Fruit fly (Drosophila melanogaster) whole organism, prepupa: ENCODE measurements around the gene Klp98A.

Experiments used
- Blimp-1 ChIP-seq: fragments of 200-800 bp; sonication (Bioruptor generic); optimal IDR thresholded peaks from 3 replicates; lab custom pipeline; 2017; ENCODE audit warnings: missing biosample characterization, missing genetic modification characterization, mild to moderate bottlenecking, moderate library complexity, missing genetic modification reagents
- CG10669 ChIP-seq: fragments of 200-800 bp; sonication (Bioruptor generic); optimal IDR thresholded peaks from 3 replicates; lab custom pipeline; 2018; ENCODE audit warnings: missing biosample characterization, mild to moderate bottlenecking, missing genetic modification characterization, moderate library complexity
- CG11294 ChIP-seq: fragments of 200-800 bp; sonication (Bioruptor generic); IDR thresholded peaks from 2 replicates; pipeline ENCODE4 v1.3.6; 2022; ENCODE audit warnings: missing biosample characterization, missing genetic modification characterization
- CG11902 ChIP-seq: fragments of 200-800 bp; sonication (Bioruptor generic); optimal IDR thresholded peaks from 3 replicates; lab custom pipeline; 2016; ENCODE audit warnings: missing biosample characterization, missing genetic modification characterization
- CG15336 ChIP-seq: fragments of 200-800 bp; sonication (Bioruptor generic); IDR thresholded peaks from 2 replicates; pipeline ENCODE4 v1.3.6; 2022; ENCODE audit warnings: missing biosample characterization, missing genetic modification characterization
- CG31627 ChIP-seq: fragments of 200-800 bp; sonication (Bioruptor generic); optimal IDR thresholded peaks from 3 replicates; lab custom pipeline; 2016; ENCODE audit warnings: missing biosample characterization, missing genetic modification characterization
- CG32006 ChIP-seq: fragments of 200-800 bp; sonication (Bioruptor generic); optimal IDR thresholded peaks from 3 replicates; lab custom pipeline; 2017; ENCODE audit warnings: missing biosample characterization, mild to moderate bottlenecking, missing genetic modification characterization
- CG34406 ChIP-seq: fragments of 200-800 bp; sonication (Bioruptor generic); optimal IDR thresholded peaks from 3 replicates; lab custom pipeline; 2016; ENCODE audit warnings: missing biosample characterization, missing genetic modification characterization
- CG3919 ChIP-seq: fragments of 200-800 bp; sonication (Bioruptor generic); optimal IDR thresholded peaks from 3 replicates; lab custom pipeline; 2016; ENCODE audit warnings: missing biosample characterization, missing genetic modification characterization
- CG6163 ChIP-seq: fragments of 200-800 bp; sonication (Bioruptor generic); IDR thresholded peaks from 3 replicates; pipeline ENCODE4 v1.3.6; 2022; ENCODE audit warnings: missing biosample characterization, missing genetic modification characterization
- CG6276 ChIP-seq: fragments of 200-800 bp; sonication (Bioruptor generic); optimal IDR thresholded peaks from 2 replicates; lab custom pipeline; 2017; ENCODE audit warnings: missing biosample characterization, mild to moderate bottlenecking, missing genetic modification characterization
- CG6792 ChIP-seq: fragments of 200-800 bp; sonication (Bioruptor generic); optimal IDR thresholded peaks from 3 replicates; lab custom pipeline; 2016; ENCODE audit warnings: missing biosample characterization, missing genetic modification characterization
- CG6808 ChIP-seq: fragments of 200-800 bp; sonication (Bioruptor generic); optimal IDR thresholded peaks from 3 replicates; lab custom pipeline; 2017; ENCODE audit warnings: missing biosample characterization, missing genetic modification characterization, mild to moderate bottlenecking, moderate library complexity, missing genetic modification reagents
- CG6854 ChIP-seq: fragments of 200-800 bp; sonication (Bioruptor generic); optimal IDR thresholded peaks from 2 replicates; lab custom pipeline; 2017; ENCODE audit warnings: missing biosample characterization, mild to moderate bottlenecking, missing genetic modification characterization
- CG8119 ChIP-seq: fragments of 200-800 bp; sonication (Bioruptor generic); IDR thresholded peaks from 3 replicates; pipeline ENCODE4 v1.3.6; 2022; ENCODE audit warnings: missing biosample characterization, missing genetic modification characterization
- CG8319 ChIP-seq: fragments of 200-800 bp; sonication (Bioruptor generic); optimal IDR thresholded peaks from 3 replicates; lab custom pipeline; 2016; ENCODE audit warnings: missing biosample characterization, missing genetic modification characterization
- CG8632 ChIP-seq: fragments of 200-800 bp; sonication (Bioruptor generic); optimal IDR thresholded peaks from 3 replicates; lab custom pipeline; 2016; ENCODE audit warnings: missing biosample characterization, missing genetic modification characterization
- Eip75B ChIP-seq: fragments of 200-800 bp; sonication (Bioruptor generic); optimal IDR thresholded peaks from 3 replicates; lab custom pipeline; 2016; ENCODE audit warnings: missing biosample characterization, missing genetic modification characterization
- Eip78C ChIP-seq: fragments of 200-800 bp; sonication (Bioruptor generic); peaks from one replicate; lab custom pipeline; 2016; ENCODE audit warnings: missing biosample characterization, missing genetic modification characterization
- Eip93F ChIP-seq: fragments of 200-800 bp; sonication (Bioruptor generic); optimal IDR thresholded peaks from 2 replicates; lab custom pipeline; 2016; ENCODE audit warnings: missing biosample characterization, mild to moderate bottlenecking, missing genetic modification characterization
- Gug ChIP-seq: fragments of 200-800 bp; sonication (Bioruptor generic); IDR thresholded peaks from 2 replicates; pipeline ENCODE4 v1.3.6; 2022; ENCODE audit warnings: missing biosample characterization, missing genetic modification characterization
- Hr4 ChIP-seq: fragments of 200-800 bp; sonication (Bioruptor generic); optimal IDR thresholded peaks from 3 replicates; lab custom pipeline; 2016; ENCODE audit warnings: missing biosample characterization, missing genetic modification characterization
- OdsH ChIP-seq: fragments of 200-800 bp; sonication (Bioruptor generic); optimal IDR thresholded peaks from 3 replicates; lab custom pipeline; 2016; ENCODE audit warnings: missing biosample characterization, missing genetic modification characterization
- Smox ChIP-seq: fragments of 200-800 bp; sonication (Bioruptor generic); optimal IDR thresholded peaks from 3 replicates; lab custom pipeline; 2016; ENCODE audit warnings: missing biosample characterization, missing genetic modification characterization
- Sox102F ChIP-seq: fragments of 200-800 bp; sonication (Bioruptor generic); optimal IDR thresholded peaks from 2 replicates; lab custom pipeline; 2016; ENCODE audit warnings: missing biosample characterization, mild to moderate bottlenecking, missing genetic modification characterization
- Sox14 ChIP-seq: fragments of 200-800 bp; sonication (Bioruptor generic); optimal IDR thresholded peaks from 3 replicates; lab custom pipeline; 2016; ENCODE audit warnings: missing biosample characterization, missing genetic modification characterization
- Sox15 ChIP-seq: fragments of 200-800 bp; sonication (Bioruptor generic); optimal IDR thresholded peaks from 3 replicates; lab custom pipeline; 2016; ENCODE audit warnings: missing biosample characterization, missing genetic modification characterization
- achi ChIP-seq: fragments of 200-800 bp; sonication (Bioruptor generic); optimal IDR thresholded peaks from 3 replicates; lab custom pipeline; 2016; ENCODE audit warnings: missing biosample characterization, missing genetic modification characterization
- eg ChIP-seq: fragments of 200-800 bp; sonication (Bioruptor generic); IDR thresholded peaks from 3 replicates; pipeline ENCODE4 v1.3.6; 2022; ENCODE audit warnings: missing biosample characterization, missing genetic modification characterization
- fd85E ChIP-seq: fragments of 200-800 bp; sonication (Bioruptor generic); optimal IDR thresholded peaks from 3 replicates; lab custom pipeline; 2016; ENCODE audit warnings: missing biosample characterization, missing genetic modification characterization
- net ChIP-seq: fragments of 200-800 bp; sonication (Bioruptor generic); optimal IDR thresholded peaks from 3 replicates; lab custom pipeline; 2016; ENCODE audit warnings: missing biosample characterization, missing genetic modification characterization
- pdm3 ChIP-seq: fragments of 200-800 bp; sonication (Bioruptor generic); optimal IDR thresholded peaks from 3 replicates; lab custom pipeline; 2016; ENCODE audit warnings: missing biosample characterization, missing genetic modification characterization
- svp ChIP-seq: fragments of 200-800 bp; sonication (Bioruptor generic); peaks from one replicate; lab custom pipeline; 2016; ENCODE audit warnings: missing biosample characterization, missing genetic modification characterization
- vri ChIP-seq: fragments of 200-800 bp; sonication (Bioruptor generic); optimal IDR thresholded peaks from 3 replicates; lab custom pipeline; 2016; ENCODE audit warnings: missing biosample characterization, mild to moderate bottlenecking, missing genetic modification characterization

Klp98A gene

dm6 chr3R:27604636-27605443 lies 45.9 kb upstream of the Klp98A start (continued):
- peak; percentile 65 for TF ChIP-seq CG6276 (GFP tag; lab: Kevin White, UChicago)
- TF ChIP-seq fd85E (GFP tag; lab: Kevin White, UChicago): no peak
- TF ChIP-seq svp (GFP tag; lab: Kevin White, UChicago): peak; percentile 81
- peak; percentile 71 for TF ChIP-seq pdm3 (GFP tag; lab: Kevin White, UChicago)
- TF ChIP-seq achi (GFP tag; lab: Kevin White, UChicago): peak; percentile 44
- peak; percentile 60 for TF ChIP-seq net (GFP tag; lab: Kevin White, UChicago)
- TF ChIP-seq CG11902: no peak
- peak; percentile 71 for TF ChIP-seq CG15336
- TF ChIP-seq CG3919: peak; percentile 42
- TF ChIP-seq CG34406 (GFP tag; lab: Kevin White, UChicago): peak; percentile 46
- TF ChIP-seq Sox15 (GFP tag; lab: Kevin White, UChicago): peak; percentile 8
- TF ChIP-seq Smox (GFP tag; lab: Kevin White, UChicago): peak; percentile 37
- TF ChIP-seq CG8319 (GFP tag; lab: Kevin White, UChicago): no peak
- TF ChIP-seq CG8632 (GFP tag; lab: Kevin White, UChicago): peak; percentile 38
- TF ChIP-seq, all 60 proteins: peak for 44

dm6 chr3R:27603671-27604070 lies 44.7 kb upstream of the Klp98A start:
- TF ChIP-seq CG15336 (peak; percentile 44; the same call in 1 of the 2 replicates), CG11294 (peak; percentile 28; the same call in 1 of the 2 replicates), CG6792 (GFP tag; lab: Kevin White, UChicago) (no peak), achi (GFP tag; lab: Kevin White, UChicago) (no peak), Sox14 (GFP tag; lab: Kevin White, UChicago) (peak; percentile 23), Eip78C (peak; percentile 77), CG8319 (GFP tag; lab: Kevin White, UChicago) (no peak), net (GFP tag; lab: Kevin White, UChicago) (no peak), Gug (GFP tag; lab: Robert Waterston, UW) (0 out of 2 replicates have a peak, but pooled peaks have one; percentile 8), svp (GFP tag; lab: Kevin White, UChicago) (peak; percentile 90), CG32006 (GFP tag; lab: Kevin White, UChicago) (peak; percentile 23), CG6854 (GFP tag; lab: Kevin White, UChicago) (no peak), vri (no peak), OdsH (GFP tag; lab: Kevin White, UChicago) (no peak), CG6808 (GFP tag; lab: Kevin White, UChicago) (no peak), CG8119 (GFP tag; lab: Robert Waterston, UW) (0 out of 3 replicates have a peak, but pooled peaks have one; percentile 27), CG6163 (GFP tag; lab: Robert Waterston, UW) (0 out of 3 replicates have a peak, but pooled peaks have one; percentile 32), Hr4 (GFP tag; lab: Kevin White, UChicago) (peak; percentile 20), Sox102F (GFP tag; lab: Kevin White, UChicago) (no peak), Eip93F (GFP tag; lab: Kevin White, UChicago) (no peak), eg (GFP tag; lab: Robert Waterston, UW) (0 out of 3 replicates have a peak, but pooled peaks have one; percentile 52)

dm6 chr3R:27597258-27597657 lies 38.3 kb upstream of the Klp98A start:
- TF ChIP-seq CG31627: no peak
- TF ChIP-seq Eip75B (GFP tag; lab: Kevin White, UChicago): peak; percentile 45
- TF ChIP-seq CG32006 (GFP tag; lab: Kevin White, UChicago): peak; percentile 13
- peak; percentile 98 for TF ChIP-seq Blimp-1 (GFP tag; lab: Kevin White, UChicago)
- TF ChIP-seq CG11902: no peak
- TF ChIP-seq CG10669 (GFP tag; lab: Kevin White, UChicago): no peak
- TF ChIP-seq CG3919: no peak
- TF ChIP-seq svp (GFP tag; lab: Kevin White, UChicago): peak; percentile 47
- TF ChIP-seq Sox15 (GFP tag; lab: Kevin White, UChicago): no peak
- peak; percentile 72 for TF ChIP-seq CG6854 (GFP tag; lab: Kevin White, UChicago)
- TF ChIP-seq Eip78C: peak; percentile 0
- TF ChIP-seq achi (GFP tag; lab: Kevin White, UChicago): no peak
